Worm (Caenorhabditis elegans): Measurements from ENCODE around the gene C09B7.2.
A peak's percentile ranks its signal among the peaks of the same experiment; 100 is the strongest.

The C09B7.2 gene

ce11 chrX:2712984-2713383, 45.1 kb downstream of the C09B7.2 start:
- no peak for TF ChIP-seq aly-2 (tag; optimal IDR thresholded peaks at IDR 0.05)
- peak; percentile 60 for TF ChIP-seq elt-1 (tag; optimal IDR thresholded peaks at IDR 0.05)
- no peak for TF ChIP-seq lsy-2 (tag; optimal IDR thresholded peaks at IDR 0.05)
- TF ChIP-seq nhr-21 (tag; optimal IDR thresholded peaks at IDR 0.05) = no peak
- peak; percentile 5 for TF ChIP-seq sma-9 (GFP tag; optimal IDR thresholded peaks at IDR 0.05)
- no peak for TF ChIP-seq sma-9 (tag; optimal IDR thresholded peaks at IDR 0.05)
- no peak for TF ChIP-seq nhr-25 (tag; optimal IDR thresholded peaks at IDR 0.05)
- peak; percentile 92 for TF ChIP-seq ceh-16 (tag; optimal IDR thresholded peaks at IDR 0.05)
- TF ChIP-seq nhr-10 (tag; optimal IDR thresholded peaks at IDR 0.05) = no peak
- TF ChIP-seq R02D3.7 (tag; optimal IDR thresholded peaks at IDR 0.05) = no peak
- TF ChIP-seq crh-2 (tag; optimal IDR thresholded peaks at IDR 0.05) = no peak
- no peak for TF ChIP-seq ama-1 (optimal IDR thresholded peaks at IDR 0.05)
